Worm (Caenorhabditis elegans): ENCODE results near the gene bcs-1.

DNA sequence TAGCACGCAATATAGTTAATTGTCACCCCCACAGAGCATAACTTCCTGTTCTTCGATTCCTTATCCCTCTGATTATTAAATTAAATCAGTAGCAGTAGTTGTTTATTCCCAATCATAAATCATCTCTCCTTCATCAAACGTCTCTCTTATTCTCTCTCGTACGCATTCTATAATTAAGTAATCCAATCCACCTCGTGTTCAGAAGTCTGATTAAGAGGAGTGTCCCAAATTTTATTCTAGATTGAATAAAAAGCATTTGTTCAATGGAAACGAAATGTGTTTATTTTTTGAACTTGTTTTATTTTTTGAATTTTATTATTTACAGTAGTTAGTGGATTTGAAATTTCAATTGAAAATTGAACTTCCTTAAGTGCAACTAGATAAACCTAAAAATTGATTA lies 40.4 kb downstream of the bcs-1 start:
- TF ChIP-seq hmbx-1 (tag; optimal IDR thresholded peaks at IDR 0.05) (no peak), ama-1 (optimal IDR thresholded peaks at IDR 0.05) (no peak), hnd-1 (tag; optimal IDR thresholded peaks at IDR 0.05) (no peak), ets-7 (tag; optimal IDR thresholded peaks at IDR 0.05) (no peak), pes-1 (GFP tag; IDR thresholded peaks at IDR 0.05) (no peak), ceh-36 (tag; optimal IDR thresholded peaks at IDR 0.05) (no peak), aly-1 (tag; optimal IDR thresholded peaks at IDR 0.05) (no peak)
